Worm (Caenorhabditis elegans): Measurements from ENCODE around the gene nhr-239.
A peak's percentile ranks its signal among the peaks of the same experiment; 100 is the strongest.

nhr-239 gene

DNA sequence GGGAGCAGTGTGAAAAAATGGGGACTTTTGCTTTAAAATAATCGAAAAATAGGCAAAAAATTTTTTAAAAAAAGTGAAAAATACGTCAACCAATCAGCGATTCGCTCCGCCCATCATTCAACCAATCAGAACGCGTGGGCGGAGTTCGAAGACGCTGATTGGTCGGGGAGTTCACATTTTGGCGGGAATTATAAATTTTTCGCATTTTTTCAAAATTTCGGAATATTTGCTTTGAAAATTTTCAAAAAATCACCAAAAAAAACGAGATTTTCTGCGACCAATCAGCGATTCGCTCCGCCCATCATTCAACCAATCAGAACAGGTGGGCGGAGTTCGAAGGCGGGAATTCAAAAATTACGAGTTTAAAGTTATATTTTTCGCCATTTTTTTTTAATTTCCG lies 10.9 kb downstream of the nhr-239 start:
- TF ChIP-seq ZK546.5 (tag; optimal IDR thresholded peaks at IDR 0.05) (no peak), sma-9 (GFP tag; optimal IDR thresholded peaks at IDR 0.05) (no peak), sma-9 (tag; optimal IDR thresholded peaks at IDR 0.05) (no peak), lin-39 (tag; optimal IDR thresholded peaks at IDR 0.05) (no peak), egl-27 (tag; optimal IDR thresholded peaks at IDR 0.05) (no peak), fos-1 (tag; optimal IDR thresholded peaks at IDR 0.05) (no peak), C34F6.9 (tag; optimal IDR thresholded peaks at IDR 0.05) (no peak), nhr-25 (tag; optimal IDR thresholded peaks at IDR 0.05) (no peak)

DNA sequence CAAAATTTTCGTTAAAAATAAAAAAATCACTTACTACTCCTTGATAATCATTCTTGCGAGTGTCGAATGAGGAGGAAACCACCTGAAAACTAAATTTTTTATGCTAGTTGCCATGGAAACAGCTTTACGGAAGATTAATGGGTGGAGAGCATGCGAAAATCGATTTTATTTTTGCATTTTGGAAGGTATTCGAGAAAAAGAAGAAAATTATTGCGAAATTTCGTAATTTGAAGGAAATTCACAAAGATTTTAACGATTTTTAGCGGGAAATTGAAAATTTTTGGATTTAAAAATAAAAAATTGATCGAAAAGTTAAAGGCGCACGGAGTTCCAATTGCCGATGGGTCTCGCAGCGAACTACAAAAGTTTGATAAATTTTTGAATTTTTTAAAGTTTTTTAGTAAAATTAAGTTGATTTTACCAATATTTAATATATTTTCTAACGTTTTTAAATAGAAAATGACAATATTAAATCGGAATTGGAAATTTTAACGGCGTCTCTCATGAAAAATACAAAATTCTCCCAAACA lies 14.2 kb downstream of the nhr-239 start, which contains the start of gene Y54F10AR.1:
Gene Y54F10AR.1 (minus strand): TSS at position 51 of the 530 bp plus-strand sequence.
- TF ChIP-seq peb-1 (tag; optimal IDR thresholded peaks at IDR 0.05) = no peak

DNA sequence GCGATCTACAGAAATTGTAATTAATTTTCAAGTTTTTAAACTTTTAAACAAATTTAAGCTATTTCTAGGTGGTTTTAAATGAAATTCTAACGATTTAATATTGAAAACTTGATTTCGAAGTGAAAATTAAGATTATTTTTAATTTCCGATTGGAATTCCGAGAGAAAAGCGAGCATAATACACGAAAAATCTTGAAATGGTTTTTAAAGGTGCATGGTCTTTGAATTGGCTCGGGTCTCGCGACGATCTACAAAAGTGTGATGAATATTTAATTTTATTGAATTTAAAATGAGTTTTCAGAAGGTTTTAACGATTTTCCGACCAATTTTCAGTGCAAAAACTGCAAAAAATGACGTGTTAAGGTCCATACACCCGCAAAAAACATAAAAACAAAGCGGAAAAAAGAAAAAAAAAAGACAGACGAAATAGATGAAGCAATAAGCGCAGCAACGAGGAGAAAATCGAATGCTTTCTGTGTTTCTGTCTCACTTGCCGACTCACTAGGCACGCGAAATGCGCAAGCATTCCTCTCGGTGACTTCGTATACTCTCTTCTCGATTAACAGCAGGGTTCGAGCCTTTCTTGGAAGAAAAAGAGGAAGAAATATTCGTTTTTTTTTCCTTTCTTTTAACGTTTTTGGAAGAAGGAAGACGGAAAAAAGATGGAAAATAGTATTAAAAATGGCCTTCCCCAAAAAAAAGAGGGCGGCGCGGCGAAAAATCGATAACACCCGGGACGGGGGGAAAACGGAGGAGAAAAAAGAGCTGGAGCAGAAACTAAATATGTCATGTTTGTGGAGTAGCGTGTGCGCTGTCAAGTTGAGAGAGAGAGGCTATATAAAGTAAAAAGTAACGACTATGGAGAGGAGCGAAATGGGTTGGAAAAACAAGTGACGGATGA lies 15.1 kb downstream of the nhr-239 start:
- TF ChIP-seq crh-2 (tag; optimal IDR thresholded peaks at IDR 0.05) = peak; percentile 76
- TF ChIP-seq nhr-237 (tag; optimal IDR thresholded peaks at IDR 0.05) = no peak
- peak; percentile 88 for TF ChIP-seq unc-55 (GFP tag; optimal IDR thresholded peaks at IDR 0.05)
- TF ChIP-seq nhr-129 (tag; optimal IDR thresholded peaks at IDR 0.05) = peak; percentile 89
- TF ChIP-seq nhr-6 (tag; optimal IDR thresholded peaks at IDR 0.05) = no peak
- no peak for TF ChIP-seq elt-1 (tag; optimal IDR thresholded peaks at IDR 0.05)
- peak; percentile 88 for TF ChIP-seq zag-1 (tag; optimal IDR thresholded peaks at IDR 0.05)
- TF ChIP-seq sma-9 (GFP tag; optimal IDR thresholded peaks at IDR 0.05) = no peak
- TF ChIP-seq sma-9 (tag; optimal IDR thresholded peaks at IDR 0.05) = no peak
- peak; percentile 47 to 82 for TF ChIP-seq lsy-2 (tag; optimal IDR thresholded peaks at IDR 0.05)
- no peak for TF ChIP-seq ztf-4 (tag; optimal IDR thresholded peaks at IDR 0.05)
- TF ChIP-seq R02D3.7 (tag; optimal IDR thresholded peaks at IDR 0.05) = no peak
- peak; percentile 7 for TF ChIP-seq egl-27 (tag; optimal IDR thresholded peaks at IDR 0.05)
- TF ChIP-seq unc-39 (tag; optimal IDR thresholded peaks at IDR 0.05) = no peak
- TF ChIP-seq ceh-16 (tag; optimal IDR thresholded peaks at IDR 0.05) = no peak
- TF ChIP-seq unc-62 (GFP tag; optimal IDR thresholded peaks at IDR 0.05) = no peak
- no peak for TF ChIP-seq mbf-1 (tag; optimal IDR thresholded peaks at IDR 0.05)
- TF ChIP-seq alr-1 (tag; optimal IDR thresholded peaks at IDR 0.05) = no peak
- TF ChIP-seq nhr-23 (tag; optimal IDR thresholded peaks at IDR 0.05) = no peak
- TF ChIP-seq elt-3 (tag; optimal IDR thresholded peaks at IDR 0.05) = no peak
- TF ChIP-seq nhr-11 (tag; optimal IDR thresholded peaks at IDR 0.05) = no peak
- no peak for TF ChIP-seq mab-5 (tag; optimal IDR thresholded peaks at IDR 0.05)
- TF ChIP-seq nhr-10 (tag; optimal IDR thresholded peaks at IDR 0.05) = no peak
- TF ChIP-seq aly-2 (tag; optimal IDR thresholded peaks at IDR 0.05) = no peak
- TF ChIP-seq peb-1 (tag; optimal IDR thresholded peaks at IDR 0.05) = no peak
- TF ChIP-seq gmeb-1 (tag; optimal IDR thresholded peaks at IDR 0.05) = peak; percentile 30
- TF ChIP-seq mdl-1 (tag; optimal IDR thresholded peaks at IDR 0.05) = peak in 1 of 2 experiments; percentile 5
- no peak for TF ChIP-seq nhr-21 (tag; optimal IDR thresholded peaks at IDR 0.05)
- TF ChIP-seq F13H6.1 (tag; optimal IDR thresholded peaks at IDR 0.05) = peak; percentile 3
- no peak for TF ChIP-seq skn-1 (tag; optimal IDR thresholded peaks at IDR 0.05)
- TF ChIP-seq nhr-12 (tag; optimal IDR thresholded peaks at IDR 0.05) = no peak
- no peak for TF ChIP-seq dmd-4 (tag; optimal IDR thresholded peaks at IDR 0.05)
- TF ChIP-seq snpc-4 (tag; optimal IDR thresholded peaks at IDR 0.05) = peak; percentile 30
- TF ChIP-seq sem-4 (tag; optimal IDR thresholded peaks at IDR 0.05) = peak; percentile 45
- no peak for TF ChIP-seq ztf-1 (GFP tag; conservative IDR thresholded peaks at IDR 0.05)
- TF ChIP-seq Y55F3AM.14 (GFP tag; optimal IDR thresholded peaks at IDR 0.05) = peak; percentile 75
- TF ChIP-seq ama-1 (optimal IDR thresholded peaks at IDR 0.05) = peak; percentile 6
- TF ChIP-seq lin-39 (tag; optimal IDR thresholded peaks at IDR 0.05) = no peak
- no peak for TF ChIP-seq lin-11 (tag; optimal IDR thresholded peaks at IDR 0.05)
- no peak for TF ChIP-seq ceh-82 (tag; optimal IDR thresholded peaks at IDR 0.05)
- TF ChIP-seq sma-3 (GFP tag; optimal IDR thresholded peaks at IDR 0.05) = no peak
- TF ChIP-seq blmp-1 (tag; optimal IDR thresholded peaks at IDR 0.05; ENCODE audit: insufficient read depth) = peak; percentile 1
- TF ChIP-seq C34F6.9 (tag; optimal IDR thresholded peaks at IDR 0.05) = peak; percentile 63
- no peak for TF ChIP-seq ZK546.5 (tag; optimal IDR thresholded peaks at IDR 0.05)
- TF ChIP-seq ztf-11 (tag; optimal IDR thresholded peaks at IDR 0.05) = no peak
- peak; percentile 79 for TF ChIP-seq fos-1 (tag; optimal IDR thresholded peaks at IDR 0.05)
- TF ChIP-seq nhr-77 (tag; optimal IDR thresholded peaks at IDR 0.05) = no peak

Data from whole organism, L2 larva.